Worm (Caenorhabditis elegans) whole organism, young adult: Measurements from ENCODE around the gene C06E7.4.

ENCODE experiments used
- Y53F4B.3 ChIP-seq: fragments of 200-800 bp; sonication (Bioruptor generic); IDR thresholded peaks from 2 replicates; pipeline ENCODE4 v1.3.6; 2022; ENCODE audit warnings: missing genetic modification reagents, missing genetic modification characterization, missing compliant biosample characterization
- ceh-40 ChIP-seq: fragments of 200-800 bp; sonication (Bioruptor generic); IDR thresholded peaks from 2 replicates; pipeline ENCODE4 v1.3.6; 2022; ENCODE audit warnings: missing genetic modification characterization, missing compliant biosample characterization
- ceh-91 ChIP-seq: fragments of 200-800 bp; sonication (Bioruptor generic); IDR thresholded peaks from 2 replicates; pipeline ENCODE4 v1.3.6; 2022; ENCODE audit warnings: missing genetic modification reagents, missing genetic modification characterization, missing compliant biosample characterization
- die-1 ChIP-seq: sonication (generic microtip); optimal IDR thresholded peaks from 2 replicates; lab custom pipeline; 2016; ENCODE audit warnings: missing genotype, mild to moderate bottlenecking, missing genetic modification characterization, missing compliant biosample characterization
- efl-1 ChIP-seq: fragments of 150-350 bp; optimal IDR thresholded peaks from 2 replicates; lab custom pipeline; 2014; ENCODE audit warnings: missing biosample characterization, missing genetic modification reagents, missing genetic modification characterization
- egrh-3 ChIP-seq: fragments of 200-800 bp; sonication (Bioruptor generic); IDR thresholded peaks from 2 replicates; pipeline ENCODE4 v1.3.6; 2022; ENCODE audit warnings: missing genetic modification reagents, missing genetic modification characterization, missing compliant biosample characterization
- snpc-4 ChIP-seq, 5 experiments: fragments of 150-350 bp in 1 of 5; sonication (generic microtip) in 4 of 5; optimal IDR thresholded peaks; 2 replicates each; lab custom pipeline; 2014 to 2018; ENCODE audit warnings: missing genetic modification characterization in 5 of 5, missing biosample characterization in 3 of 5, antibody characterized with exemption in 2 of 5, mild to moderate bottlenecking in 2 of 5, missing compliant biosample characterization in 2 of 5, missing genotype in 2 of 5, moderate library complexity in 2 of 5, missing genetic modification reagents in 1 of 5
- unc-62 ChIP-seq: fragments of 150-350 bp; optimal IDR thresholded peaks from 2 replicates; lab custom pipeline; 2014; ENCODE audit warnings: missing biosample characterization, missing genetic modification reagents, missing genetic modification characterization
- xnd-1 ChIP-seq: sonication (generic microtip); optimal IDR thresholded peaks from 2 replicates; lab custom pipeline; 2016; ENCODE audit warnings: missing genotype, missing genetic modification reagents, missing genetic modification characterization, missing compliant biosample characterization
- ztf-26 ChIP-seq: sonication (generic microtip); optimal IDR thresholded peaks from 2 replicates; lab custom pipeline; 2017; ENCODE audit warnings: missing genetic modification characterization, missing compliant biosample characterization

ce11 chrIV:5824493-5824892 lies 35.3 kb downstream of the C06E7.4 start, which contains the start of gene egal-1:
- TF ChIP-seq efl-1 (GFP tag; lab: Kevin White, UChicago), result no peak
- TF ChIP-seq ceh-40 (GFP tag; lab: Robert Waterston, UW), result no peak
- no peak for TF ChIP-seq snpc-4 (GFP tag; optimal IDR thresholded peaks at IDR 0.05; lab: Kevin White, UChicago)
- TF ChIP-seq snpc-4 (tag; optimal IDR thresholded peaks at IDR 0.05; lab: Kevin White, UChicago), result no peak
- TF ChIP-seq xnd-1 (tag; lab: Kevin White, UChicago), result no peak
- TF ChIP-seq egrh-3 (GFP tag; lab: Robert Waterston, UW), result no peak
- no peak for TF ChIP-seq unc-62 (GFP tag; lab: Kevin White, UChicago)
- TF ChIP-seq die-1, result no peak
- TF ChIP-seq ztf-26 (tag; lab: Kevin White, UChicago), result no peak
- no peak for TF ChIP-seq ceh-91 (GFP tag; lab: Robert Waterston, UW)
- TF ChIP-seq Y53F4B.3 (GFP tag; lab: Robert Waterston, UW), result no peak
